Worm (Caenorhabditis elegans) whole organism, L1 larva: ENCODE measurements around the gene arrd-24.

Source experiments
- C16A3.4 ChIP-seq: fragments of 150-350 bp; optimal IDR thresholded peaks from 2 replicates; lab custom pipeline; 2014; ENCODE audit warnings: missing biosample characterization, missing genetic modification characterization
- F16B12.6 ChIP-seq: fragments of 150-350 bp; optimal IDR thresholded peaks from 2 replicates; lab custom pipeline; 2014; ENCODE audit warnings: missing biosample characterization, missing genetic modification characterization
- Y116A8C.19 ChIP-seq: sonication (generic microtip); optimal IDR thresholded peaks from 2 replicates; lab custom pipeline; 2016; ENCODE audit warnings: missing compliant biosample characterization, missing genetic modification characterization, borderline replicate concordance
- aly-2 ChIP-seq: fragments of 150-350 bp; optimal IDR thresholded peaks from 2 replicates; lab custom pipeline; 2014; ENCODE audit warnings: missing biosample characterization, missing genetic modification characterization
- ama-1 ChIP-seq: fragments of 150-350 bp; optimal IDR thresholded peaks from 2 replicates; lab custom pipeline; 2014
- blmp-1 ChIP-seq: fragments of 150-350 bp; optimal IDR thresholded peaks from 2 replicates; lab custom pipeline; 2014; ENCODE audit warnings: missing biosample characterization, missing genetic modification characterization
- ceh-88 ChIP-seq: fragments of 200-800 bp; sonication (Bioruptor generic); IDR thresholded peaks from 2 replicates; pipeline ENCODE4 v1.3.6; 2022; ENCODE audit warnings: missing genetic modification characterization, missing compliant biosample characterization
- ceh-90 ChIP-seq: sonication (generic microtip); optimal IDR thresholded peaks from 2 replicates; lab custom pipeline; 2016; ENCODE audit warnings: missing genetic modification characterization, missing compliant biosample characterization
- ces-1 ChIP-seq: fragments of 150-350 bp; optimal IDR thresholded peaks from 2 replicates; lab custom pipeline; 2014; ENCODE audit warnings: missing biosample characterization, missing genetic modification reagents, missing genetic modification characterization
- dpl-1 ChIP-seq, 3 experiments: fragments of 150-350 bp in 2 of 3; sonication (generic microtip) in 1 of 3; optimal IDR thresholded peaks; 2 replicates each; lab custom pipeline; 2014 to 2017; ENCODE audit warnings: missing biosample characterization in 3 of 3, missing genetic modification characterization in 3 of 3, missing genetic modification reagents in 3 of 3
- dsc-1 ChIP-seq: sonication (generic microtip); optimal IDR thresholded peaks from 2 replicates; lab custom pipeline; 2016; ENCODE audit warnings: mild to moderate bottlenecking, missing genetic modification characterization, missing compliant biosample characterization
- efl-1 ChIP-seq, 4 experiments: fragments of 150-350 bp; optimal IDR thresholded peaks in 3 of 4; peaks in 1 of 4; 1 replicate in 1 of 4; 2 replicates in 3 of 4; lab custom pipeline; 2014; ENCODE audit warnings: missing biosample characterization in 2 of 4, missing genetic modification characterization in 2 of 4, missing genetic modification reagents in 2 of 4
- egl-13 ChIP-seq: sonication (generic microtip); optimal IDR thresholded peaks from 2 replicates; lab custom pipeline; 2016; ENCODE audit warnings: missing genotype, missing genetic modification reagents, missing genetic modification characterization, missing compliant biosample characterization
- elt-2 ChIP-seq: sonication (generic microtip); optimal IDR thresholded peaks from 2 replicates; lab custom pipeline; 2016; ENCODE audit warnings: missing genetic modification characterization, mild to moderate bottlenecking, inconsistent platforms, missing compliant biosample characterization, missing genetic modification reagents
- elt-3 ChIP-seq, 6 experiments: fragments of 150-350 bp in 1 of 6; sonication (generic microtip); optimal IDR thresholded peaks; 2 replicates each; lab custom pipeline; 2017 to 2018; ENCODE audit warnings: missing biosample characterization in 6 of 6, missing genetic modification characterization in 6 of 6, inconsistent platforms in 1 of 6
- ets-5 ChIP-seq: fragments of 200-800 bp; sonication (Bioruptor generic); IDR thresholded peaks from 2 replicates; pipeline ENCODE4 v1.3.6; 2022; ENCODE audit warnings: missing genetic modification characterization, missing compliant biosample characterization
- fkh-10 ChIP-seq: sonication (generic microtip); optimal IDR thresholded peaks from 2 replicates; lab custom pipeline; 2017; ENCODE audit warnings: missing biosample characterization, missing genetic modification reagents, missing genetic modification characterization
- fkh-4 ChIP-seq: sonication (generic microtip); optimal IDR thresholded peaks from 2 replicates; lab custom pipeline; 2016; ENCODE audit warnings: missing compliant biosample characterization, missing genetic modification characterization, borderline replicate concordance
- fkh-8 ChIP-seq: sonication (generic microtip); optimal IDR thresholded peaks from 2 replicates; lab custom pipeline; 2016; ENCODE audit warnings: mild to moderate bottlenecking, missing genetic modification characterization, missing compliant biosample characterization
- grh-1 ChIP-seq: fragments of 200-800 bp; sonication (Bioruptor generic); IDR thresholded peaks from 2 replicates; pipeline ENCODE4 v1.3.6; 2022; ENCODE audit warnings: missing genetic modification reagents, missing genetic modification characterization, missing compliant biosample characterization
- hlh-4 ChIP-seq: sonication (generic microtip); optimal IDR thresholded peaks from 2 replicates; lab custom pipeline; 2016; ENCODE audit warnings: mild to moderate bottlenecking, missing genetic modification characterization, missing compliant biosample characterization
- hpl-2 ChIP-seq: fragments of 150-350 bp; optimal IDR thresholded peaks from 2 replicates; lab custom pipeline; 2014; ENCODE audit warnings: missing biosample characterization, missing genetic modification reagents, missing genetic modification characterization
- jun-1 ChIP-seq: fragments of 150-350 bp; optimal IDR thresholded peaks from 2 replicates; lab custom pipeline; 2014; ENCODE audit warnings: missing biosample characterization, missing genetic modification reagents, missing genetic modification characterization
- lin-14 ChIP-seq: fragments of 200-800 bp; sonication (Bioruptor generic); optimal IDR thresholded peaks from 2 replicates; lab custom pipeline; 2018; ENCODE audit warnings: mild to moderate bottlenecking, missing genetic modification characterization, moderate library complexity, missing compliant biosample characterization
- mef-2 ChIP-seq: fragments of 150-350 bp; optimal IDR thresholded peaks from 2 replicates; lab custom pipeline; 2014; ENCODE audit warnings: missing biosample characterization, missing genetic modification characterization
- mep-1 ChIP-seq: fragments of 150-350 bp; optimal IDR thresholded peaks from 2 replicates; lab custom pipeline; 2014; ENCODE audit warnings: missing biosample characterization, missing genetic modification characterization
- nhr-11 ChIP-seq: fragments of 150-350 bp; optimal IDR thresholded peaks from 2 replicates; lab custom pipeline; 2014; ENCODE audit warnings: missing biosample characterization, missing genetic modification characterization
- nhr-12 ChIP-seq: sonication (generic microtip); optimal IDR thresholded peaks from 2 replicates; lab custom pipeline; 2017; ENCODE audit warnings: missing biosample characterization, missing genetic modification characterization
- nhr-19 ChIP-seq: fragments of 200-800 bp; sonication (Bioruptor generic); conservative IDR thresholded peaks from 2 replicates; pipeline ENCODE4 v1.3.6; 2022; ENCODE audit warnings: missing genetic modification characterization, missing compliant biosample characterization
- nhr-237 ChIP-seq: fragments of 150-350 bp; optimal IDR thresholded peaks from 2 replicates; lab custom pipeline; 2014; ENCODE audit warnings: missing biosample characterization, missing genetic modification characterization
- nhr-28 ChIP-seq: fragments of 150-350 bp; optimal IDR thresholded peaks from 2 replicates; lab custom pipeline; 2014; ENCODE audit warnings: missing biosample characterization, missing genetic modification characterization
- nhr-77 ChIP-seq: fragments of 150-350 bp; optimal IDR thresholded peaks from 2 replicates; lab custom pipeline; 2014; ENCODE audit warnings: missing biosample characterization, missing genetic modification characterization
- nhr-84 ChIP-seq: sonication (generic microtip); optimal IDR thresholded peaks from 2 replicates; lab custom pipeline; 2017; ENCODE audit warnings: missing biosample characterization, missing genetic modification characterization
- nhr-85 ChIP-seq: sonication (generic microtip); peaks from one replicate; lab custom pipeline; 2016; ENCODE audit warnings: missing genetic modification characterization, inconsistent platforms, missing compliant biosample characterization
- nhr-90 ChIP-seq: sonication (generic microtip); optimal IDR thresholded peaks from 2 replicates; lab custom pipeline; 2016; ENCODE audit warnings: mild to moderate bottlenecking, missing genetic modification characterization, missing compliant biosample characterization; ENCODE audit not compliant: poor library complexity
- pax-3 ChIP-seq: fragments of 200-800 bp; sonication (Bioruptor generic); optimal IDR thresholded peaks from 2 replicates; lab custom pipeline; 2018; ENCODE audit warnings: mild to moderate bottlenecking, missing genetic modification characterization, moderate library complexity, missing compliant biosample characterization
- pqm-1 ChIP-seq: sonication (generic microtip); optimal IDR thresholded peaks from 3 replicates; lab custom pipeline; 2017; ENCODE audit warnings: missing biosample characterization, missing genetic modification characterization
- skn-1 ChIP-seq: fragments of 150-350 bp; optimal IDR thresholded peaks from 2 replicates; lab custom pipeline; 2014; ENCODE audit warnings: missing biosample characterization, missing genetic modification characterization
- swsn-7 ChIP-seq: sonication (generic microtip); optimal IDR thresholded peaks from 2 replicates; lab custom pipeline; 2016; ENCODE audit warnings: missing genetic modification characterization, missing compliant biosample characterization
- tbx-2 ChIP-seq: sonication (generic microtip); optimal IDR thresholded peaks from 2 replicates; lab custom pipeline; 2016; ENCODE audit warnings: missing genetic modification characterization, missing compliant biosample characterization
- unc-130 ChIP-seq: fragments of 150-350 bp; optimal IDR thresholded peaks from 2 replicates; lab custom pipeline; 2017; ENCODE audit warnings: missing biosample characterization, missing genetic modification characterization, inconsistent platforms
- unc-30 ChIP-seq: sonication (generic microtip); optimal IDR thresholded peaks from 2 replicates; lab custom pipeline; 2017; ENCODE audit warnings: missing biosample characterization, missing genetic modification characterization
- unc-62 ChIP-seq: fragments of 150-350 bp; optimal IDR thresholded peaks from 2 replicates; lab custom pipeline; 2014; ENCODE audit warnings: missing biosample characterization, missing genetic modification reagents, missing genetic modification characterization
- unc-86 ChIP-seq: sonication (generic microtip); optimal IDR thresholded peaks from 2 replicates; lab custom pipeline; 2016; ENCODE audit warnings: missing genetic modification characterization, missing compliant biosample characterization
- unc-98 ChIP-seq: fragments of 200-800 bp; sonication (Bioruptor generic); IDR thresholded peaks from 2 replicates; pipeline ENCODE4 v1.3.6; 2022; ENCODE audit warnings: missing genetic modification characterization, missing compliant biosample characterization
- xbp-1 ChIP-seq: sonication (generic microtip); optimal IDR thresholded peaks from 2 replicates; lab custom pipeline; 2016; ENCODE audit warnings: missing genetic modification characterization, missing compliant biosample characterization
- zag-1 ChIP-seq: fragments of 150-350 bp; optimal IDR thresholded peaks from 2 replicates; lab custom pipeline; 2014; ENCODE audit warnings: missing biosample characterization, missing genetic modification characterization
- ztf-11 ChIP-seq, 2 experiments: sonication (generic microtip); optimal IDR thresholded peaks; 2 replicates each; lab custom pipeline; 2016 to 2017; ENCODE audit warnings: missing genetic modification characterization in 2 of 2, missing biosample characterization in 1 of 2, missing compliant biosample characterization in 1 of 2

arrd-24 gene

DNA sequence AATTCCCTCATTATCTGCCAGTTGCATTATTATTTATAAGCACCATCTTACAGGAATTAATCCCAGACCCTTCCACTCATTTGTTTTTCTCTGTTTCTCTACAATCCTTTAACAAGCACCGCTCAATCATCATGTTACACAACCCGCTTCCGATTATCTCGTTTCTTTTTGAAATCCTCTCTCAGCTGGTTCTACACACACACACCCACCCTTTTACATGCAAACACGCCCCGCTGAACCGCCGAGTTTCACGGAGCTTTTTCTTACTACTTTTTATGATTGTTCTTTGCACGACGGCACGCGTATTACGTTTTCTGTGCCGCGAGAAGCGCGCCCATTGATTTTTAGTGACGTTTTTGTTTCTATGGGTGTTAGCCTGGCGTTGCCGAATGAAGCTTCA, 6.5 kb downstream of the arrd-24 start (continued):
- TF ChIP-seq efl-1 (optimal IDR thresholded peaks at IDR 0.05; lab: Kevin White, UChicago) (no peak), efl-1 (GFP tag; optimal IDR thresholded peaks at IDR 0.05 in 1 of 2; lab: Kevin White, UChicago) (no peak), ces-1 (GFP tag; lab: Kevin White, UChicago) (no peak)
- TF ChIP-seq, all 84 proteins: peak for 28

DNA sequence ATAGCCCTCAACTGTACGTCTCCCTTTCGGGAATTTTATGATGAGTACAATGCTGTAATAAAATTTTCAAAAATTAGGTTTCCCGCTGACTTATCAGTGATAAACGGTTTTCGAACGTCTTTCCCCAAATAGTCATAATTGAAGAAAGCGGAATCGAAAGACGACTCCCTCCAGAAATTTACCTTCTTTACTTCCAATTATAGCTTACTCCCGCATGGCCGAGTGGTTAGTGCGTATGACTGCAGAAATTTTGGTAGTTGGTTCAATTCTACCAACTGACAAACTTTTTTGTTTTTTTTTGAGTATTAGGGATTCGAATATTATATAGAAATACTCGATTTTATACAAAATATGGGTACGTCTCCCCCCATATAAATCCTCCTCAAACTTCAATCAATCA, 7.2 kb downstream of the arrd-24 start:
- peak; percentile 29; the same call in 1 of the 2 replicates for TF ChIP-seq nhr-19

ce11 chrX:13969257-13969968, 10.9 kb downstream of the arrd-24 start:
- TF ChIP-seq ets-5 (GFP tag; lab: Robert Waterston, UW): no peak
- no peak for TF ChIP-seq Y116A8C.19
- TF ChIP-seq grh-1 (GFP tag; lab: Robert Waterston, UW): no peak
- TF ChIP-seq dpl-1 (GFP tag; optimal IDR thresholded peaks at IDR 0.05; lab: Kevin White, UChicago): peak in 2 of 3 experiments; percentile 5 to 13
- no peak for TF ChIP-seq fkh-4 (tag; lab: Kevin White, UChicago)
- peak; percentile 96 for TF ChIP-seq fkh-10 (GFP tag; lab: Kevin White, UChicago)
- no peak for TF ChIP-seq hlh-4
- peak in 1 of 2 experiments; percentile 58 for TF ChIP-seq ztf-11 (tag; optimal IDR thresholded peaks at IDR 0.05; lab: Kevin White, UChicago)
- TF ChIP-seq nhr-85 (tag; lab: Kevin White, UChicago): peak; percentile 85
- no peak for TF ChIP-seq mef-2 (tag; lab: Kevin White, UChicago)
- TF ChIP-seq xbp-1 (tag; lab: Kevin White, UChicago): peak; percentile 59
- TF ChIP-seq zag-1: peak; percentile 35
- peak; percentile 71 for TF ChIP-seq nhr-19
- peak; percentile 23 for TF ChIP-seq hpl-2 (GFP tag; lab: Kevin White, UChicago)
- no peak for TF ChIP-seq F16B12.6 (tag; lab: Kevin White, UChicago)
- peak; percentile 42 for TF ChIP-seq nhr-90 (tag; lab: Kevin White, UChicago)
- no peak for TF ChIP-seq ceh-90 (tag; lab: Kevin White, UChicago)
- TF ChIP-seq unc-30 (tag; lab: Kevin White, UChicago): no peak
- no peak for TF ChIP-seq elt-3 (tag; optimal IDR thresholded peaks at IDR 0.05; lab: Kevin White, UChicago)
- peak; percentile 37 for TF ChIP-seq unc-130 (tag; lab: Kevin White, UChicago)
- peak; percentile 63 for TF ChIP-seq elt-2
- TF ChIP-seq tbx-2: peak; percentile 68
- peak; percentile 61 for TF ChIP-seq mep-1 (tag; lab: Kevin White, UChicago)
- no peak for TF ChIP-seq nhr-84
- TF ChIP-seq nhr-11 (tag; lab: Kevin White, UChicago): no peak
- TF ChIP-seq ama-1 (lab: Kevin White, UChicago): no peak
- peak; percentile 38 for TF ChIP-seq nhr-237
- TF ChIP-seq unc-98 (GFP tag; lab: Robert Waterston, UW): no peak
- TF ChIP-seq ces-1 (GFP tag; lab: Kevin White, UChicago): no peak
- TF ChIP-seq skn-1 (tag; lab: Kevin White, UChicago): no peak
- TF ChIP-seq dsc-1: peak; percentile 68
- no peak for TF ChIP-seq unc-62 (GFP tag; lab: Kevin White, UChicago)
- TF ChIP-seq ceh-88 (GFP tag; lab: Robert Waterston, UW): peak; percentile 55; the same call in 1 of the 2 replicates
- TF ChIP-seq C16A3.4 (tag; lab: Kevin White, UChicago): peak; percentile 11
- TF ChIP-seq fkh-8 (tag; lab: Kevin White, UChicago): peak; percentile 93
- no peak for TF ChIP-seq pqm-1 (tag; lab: Kevin White, UChicago)
- peak; percentile 80 for TF ChIP-seq unc-86 (tag; lab: Kevin White, UChicago)
- TF ChIP-seq swsn-7 (tag; lab: Kevin White, UChicago): peak; percentile 82
- TF ChIP-seq egl-13: no peak
- TF ChIP-seq nhr-12 (tag; lab: Kevin White, UChicago): no peak
- TF ChIP-seq nhr-77 (tag; lab: Kevin White, UChicago): peak; percentile 41
- peak; percentile 46 for TF ChIP-seq jun-1 (tag; lab: Kevin White, UChicago)
- TF ChIP-seq blmp-1 (tag; lab: Kevin White, UChicago): peak; percentile 13
- TF ChIP-seq nhr-28 (tag; lab: Kevin White, UChicago): no peak
- TF ChIP-seq pax-3: peak; percentile 78
- peak; percentile 80 for TF ChIP-seq aly-2 (tag; lab: Kevin White, UChicago)
- peak; percentile 98 for TF ChIP-seq lin-14 (GFP tag; lab: Kevin White, UChicago)
